Fruit fly (Drosophila melanogaster) whole organism, embryonic: ENCODE results near the gene CG33552.
A peak's percentile ranks its signal among the peaks of the same experiment; 100 is the strongest.

Experiments
- ATbp ChIP-seq: fragments of 200-800 bp; sonication (Bioruptor generic); optimal IDR thresholded peaks from 2 replicates; lab custom pipeline; 2017; ENCODE audit warnings: missing biosample characterization, mild to moderate bottlenecking, missing genetic modification characterization, missing genetic modification reagents
- Awh ChIP-seq: fragments of 200-800 bp; sonication (Bioruptor generic); IDR thresholded peaks from 2 replicates; pipeline ENCODE4, ENCODE4 v1.3.6; 2022; ENCODE audit warnings: missing biosample characterization, missing genetic modification characterization
- CG10274 ChIP-seq: fragments of 200-800 bp; sonication (Bioruptor generic); optimal IDR thresholded peaks from 3 replicates; lab custom pipeline; 2017; ENCODE audit warnings: missing biosample characterization, mild to moderate bottlenecking, missing genetic modification characterization
- CG10431 ChIP-seq: fragments of 200-800 bp; sonication (Bioruptor generic); optimal IDR thresholded peaks from 3 replicates; lab custom pipeline; 2018; ENCODE audit warnings: missing biosample characterization, mild to moderate bottlenecking, missing genetic modification characterization
- CG10565 ChIP-seq: fragments of 200-800 bp; sonication (Bioruptor generic); optimal IDR thresholded peaks from 3 replicates; lab custom pipeline; 2016; ENCODE audit warnings: missing biosample characterization, mild to moderate bottlenecking, missing genetic modification characterization
- CG12391 ChIP-seq: fragments of 200-800 bp; sonication (Bioruptor generic); optimal IDR thresholded peaks from 3 replicates; lab custom pipeline; 2018; ENCODE audit warnings: missing biosample characterization, mild to moderate bottlenecking, missing genetic modification characterization, moderate library complexity
- CG12659 ChIP-seq: fragments of 200-800 bp; sonication (Bioruptor generic); optimal IDR thresholded peaks from 3 replicates; lab custom pipeline; 2017; ENCODE audit warnings: mild to moderate bottlenecking, missing biosample characterization, missing genetic modification reagents, missing genetic modification characterization
- CG12942 ChIP-seq: fragments of 200-800 bp; sonication (Bioruptor generic); optimal IDR thresholded peaks from 3 replicates; lab custom pipeline; 2016; ENCODE audit warnings: missing biosample characterization, missing genetic modification characterization
- CG13775 ChIP-seq: fragments of 200-800 bp; sonication (Bioruptor generic); optimal IDR thresholded peaks from 3 replicates; lab custom pipeline; 2017; ENCODE audit warnings: missing biosample characterization, mild to moderate bottlenecking, missing genetic modification characterization
- CG1529 ChIP-seq: fragments of 200-800 bp; sonication (Bioruptor generic); optimal IDR thresholded peaks from 3 replicates; lab custom pipeline; 2018; ENCODE audit warnings: missing biosample characterization, missing genetic modification characterization
- CG15601 ChIP-seq: fragments of 200-800 bp; sonication (Bioruptor generic); optimal IDR thresholded peaks from 3 replicates; lab custom pipeline; 2019; ENCODE audit warnings: missing biosample characterization, mild to moderate bottlenecking, missing genetic modification characterization, moderate library complexity
- CG2129 ChIP-seq: fragments of 200-800 bp; sonication (Bioruptor generic); IDR thresholded peaks from 2 replicates; pipeline ENCODE4 v1.3.6; 2022; ENCODE audit warnings: missing biosample characterization, missing genetic modification characterization; ENCODE audit not compliant: partially characterized antibody
- CG2199 ChIP-seq: fragments of 200-800 bp; sonication (Bioruptor generic); IDR thresholded peaks from 3 replicates; pipeline ENCODE4 v1.3.6; 2022; ENCODE audit warnings: missing biosample characterization, missing genetic modification characterization
- CG2202 ChIP-seq: fragments of 200-800 bp; sonication (Bioruptor generic); optimal IDR thresholded peaks from 2 replicates; lab custom pipeline; 2018; ENCODE audit warnings: missing biosample characterization, mild to moderate bottlenecking, missing genetic modification characterization
- CG32532 ChIP-seq: fragments of 200-800 bp; sonication (Bioruptor generic); IDR thresholded peaks from 2 replicates; pipeline ENCODE4 v1.3.6; 2022; ENCODE audit warnings: missing biosample characterization, missing genetic modification characterization
- CG33557 ChIP-seq: fragments of 200-800 bp; sonication (Bioruptor generic); optimal IDR thresholded peaks from 2 replicates; lab custom pipeline; 2019; ENCODE audit warnings: missing biosample characterization, mild to moderate bottlenecking, missing genetic modification characterization, moderate library complexity
- D19A ChIP-seq: fragments of 200-800 bp; optimal IDR thresholded peaks from 3 replicates; lab custom pipeline; 2019; ENCODE audit warnings: missing biosample characterization, mild to moderate bottlenecking, missing genetic modification characterization, moderate library complexity
- Deaf1 ChIP-seq: fragments of 200-800 bp; optimal IDR thresholded peaks from 3 replicates; lab custom pipeline; 2019; ENCODE audit warnings: missing biosample characterization, mild to moderate bottlenecking, missing genetic modification characterization, moderate library complexity
- Fer1 ChIP-seq: fragments of 200-800 bp; sonication (Bioruptor generic); optimal IDR thresholded peaks from 2 replicates; lab custom pipeline; 2017; ENCODE audit warnings: missing biosample characterization, mild to moderate bottlenecking, missing genetic modification characterization
- HmgZ ChIP-seq: fragments of 200-800 bp; sonication (Bioruptor generic); optimal IDR thresholded peaks from 2 replicates; lab custom pipeline; 2018; ENCODE audit warnings: missing biosample characterization, mild to moderate bottlenecking, missing genetic modification characterization
- Hr78 ChIP-seq, 2 experiments: fragments of 200-800 bp in 1 of 2; fragments of >200 bp in 1 of 2; sonication (Bioruptor generic) in 1 of 2; optimal IDR thresholded peaks; 2 replicates each; lab custom pipeline; 2017 to 2019; ENCODE audit warnings: missing biosample characterization in 2 of 2, missing genetic modification characterization in 2 of 2, mild to moderate bottlenecking in 1 of 2, moderate library complexity in 1 of 2
- Kr ChIP-seq: fragments of 200-800 bp; sonication (Bioruptor generic); optimal IDR thresholded peaks from 2 replicates; lab custom pipeline; 2017; ENCODE audit warnings: missing biosample characterization, mild to moderate bottlenecking, missing genetic modification characterization
- NC2α ChIP-seq: fragments of 200-800 bp; sonication (Bioruptor generic); optimal IDR thresholded peaks from 2 replicates; lab custom pipeline; 2016; ENCODE audit warnings: missing biosample characterization, missing genetic modification characterization
- PHDP ChIP-seq: fragments of 200-800 bp; sonication (Bioruptor generic); optimal IDR thresholded peaks from 3 replicates; lab custom pipeline; 2018; ENCODE audit warnings: missing biosample characterization, mild to moderate bottlenecking, missing genetic modification characterization, moderate library complexity
- Spps ChIP-seq: fragments of 200-800 bp; sonication (Bioruptor generic); optimal IDR thresholded peaks from 2 replicates; lab custom pipeline; 2018; ENCODE audit warnings: missing biosample characterization, mild to moderate bottlenecking, missing genetic modification characterization
- Xbp1 ChIP-seq: fragments of 200-800 bp; sonication (Bioruptor generic); optimal IDR thresholded peaks from 3 replicates; lab custom pipeline; 2016; ENCODE audit warnings: missing biosample characterization, mild to moderate bottlenecking, missing genetic modification characterization
- abd-A ChIP-seq: fragments of 200-800 bp; sonication (Bioruptor generic); optimal IDR thresholded peaks from 3 replicates; lab custom pipeline; 2019; ENCODE audit warnings: missing biosample characterization, mild to moderate bottlenecking, missing genetic modification characterization, moderate library complexity
- ash1 ChIP-seq: fragments of 200-800 bp; sonication (Bioruptor generic); optimal IDR thresholded peaks from 2 replicates; lab custom pipeline; 2018; ENCODE audit warnings: missing biosample characterization, mild to moderate bottlenecking, missing genetic modification characterization
- chn ChIP-seq: fragments of 200-800 bp; sonication (Bioruptor generic); optimal IDR thresholded peaks from 2 replicates; lab custom pipeline; 2016; ENCODE audit warnings: missing biosample characterization, missing genetic modification characterization
- ci ChIP-seq: fragments of 200-800 bp; sonication (Bioruptor generic); IDR thresholded peaks from 3 replicates; pipeline ENCODE4 v1.3.6; 2022; ENCODE audit warnings: missing biosample characterization, missing genetic modification characterization
- crc ChIP-seq: fragments of 200-800 bp; sonication (Bioruptor generic); optimal IDR thresholded peaks from 2 replicates; lab custom pipeline; 2016; ENCODE audit warnings: missing biosample characterization, missing genetic modification characterization
- da ChIP-seq: fragments of 200-800 bp; sonication (Bioruptor generic); optimal IDR thresholded peaks from 2 replicates; lab custom pipeline; 2016; ENCODE audit warnings: missing biosample characterization, missing genetic modification characterization
- dmrt99B ChIP-seq: fragments of 200-800 bp; sonication (Bioruptor generic); optimal IDR thresholded peaks from 2 replicates; lab custom pipeline; 2018; ENCODE audit warnings: missing biosample characterization, mild to moderate bottlenecking, missing genetic modification characterization, moderate library complexity
- eve ChIP-seq, 2 experiments: fragments of >200 bp; optimal IDR thresholded peaks; 2 replicates each; lab custom pipeline; 2017; ENCODE audit warnings: missing biosample characterization in 2 of 2, missing genetic modification characterization in 2 of 2
- exex ChIP-seq: fragments of 200-800 bp; sonication (Bioruptor generic); optimal IDR thresholded peaks from 4 replicates; lab custom pipeline; 2018; ENCODE audit warnings: missing biosample characterization, mild to moderate bottlenecking, missing genetic modification characterization, moderate library complexity
- gem ChIP-seq: fragments of 200-800 bp; sonication (Bioruptor generic); optimal IDR thresholded peaks from 2 replicates; lab custom pipeline; 2019; ENCODE audit warnings: missing biosample characterization, mild to moderate bottlenecking, missing genetic modification characterization, moderate library complexity
- grn ChIP-seq: fragments of 200-800 bp; sonication (Bioruptor generic); optimal IDR thresholded peaks from 3 replicates; lab custom pipeline; 2017; ENCODE audit warnings: missing biosample characterization, missing genetic modification characterization
- ken ChIP-seq: fragments of 200-800 bp; sonication (Bioruptor generic); IDR thresholded peaks from 3 replicates; pipeline ENCODE4 v1.3.6; 2022; ENCODE audit warnings: missing biosample characterization, missing genetic modification characterization
- nmo ChIP-seq: fragments of 200-800 bp; sonication (Bioruptor generic); optimal IDR thresholded peaks from 2 replicates; lab custom pipeline; 2018; ENCODE audit warnings: missing biosample characterization, mild to moderate bottlenecking, missing genetic modification characterization, moderate library complexity
- oc ChIP-seq: fragments of 200-800 bp; sonication (Bioruptor generic); optimal IDR thresholded peaks from 2 replicates; lab custom pipeline; 2018; ENCODE audit warnings: missing biosample characterization, mild to moderate bottlenecking, missing genetic modification characterization, moderate library complexity
- pfk ChIP-seq: fragments of 200-800 bp; sonication (Bioruptor generic); optimal IDR thresholded peaks from 2 replicates; lab custom pipeline; 2018; ENCODE audit warnings: missing biosample characterization, mild to moderate bottlenecking, missing genetic modification characterization, moderate library complexity
- pros ChIP-seq: fragments of 200-800 bp; sonication (Bioruptor generic); optimal IDR thresholded peaks from 3 replicates; lab custom pipeline; 2019; ENCODE audit warnings: missing biosample characterization, mild to moderate bottlenecking, missing genetic modification characterization, moderate library complexity
- pzg ChIP-seq: fragments of 200-800 bp; sonication (Bioruptor generic); optimal IDR thresholded peaks from 3 replicates; lab custom pipeline; 2018; ENCODE audit warnings: missing biosample characterization, mild to moderate bottlenecking, missing genetic modification characterization, moderate library complexity
- run ChIP-seq: fragments of 200-800 bp; sonication (Bioruptor generic); optimal IDR thresholded peaks from 3 replicates; lab custom pipeline; 2018; ENCODE audit warnings: missing biosample characterization, mild to moderate bottlenecking, missing genetic modification characterization
- salm ChIP-seq: fragments of 200-800 bp; sonication (Bioruptor generic); optimal IDR thresholded peaks from 2 replicates; lab custom pipeline; 2018; ENCODE audit warnings: missing biosample characterization, mild to moderate bottlenecking, missing genetic modification characterization
- sens ChIP-seq: fragments of 200-800 bp; sonication (Bioruptor generic); peaks from one replicate; lab custom pipeline; 2016; ENCODE audit warnings: missing biosample characterization, missing genetic modification characterization
- sr ChIP-seq: fragments of 200-800 bp; sonication (Bioruptor generic); IDR thresholded peaks from 3 replicates; pipeline ENCODE4 v1.3.6; 2022; ENCODE audit warnings: missing biosample characterization, missing genetic modification characterization
- twi ChIP-seq: fragments of 200-800 bp; optimal IDR thresholded peaks from 2 replicates; lab custom pipeline; 2019; ENCODE audit warnings: missing biosample characterization, mild to moderate bottlenecking, missing genetic modification characterization, moderate library complexity
- vnd ChIP-seq: fragments of 200-800 bp; sonication (Bioruptor generic); IDR thresholded peaks from 3 replicates; pipeline ENCODE4 v1.3.6; 2022; ENCODE audit warnings: missing biosample characterization, missing genetic modification characterization; ENCODE audit not compliant: partially characterized antibody
- vvl ChIP-seq: fragments of 200-800 bp; sonication (Bioruptor generic); IDR thresholded peaks from 2 replicates; pipeline ENCODE4 v1.3.6; 2022; ENCODE audit warnings: missing biosample characterization, missing genetic modification characterization

CG33552 gene

DNA sequence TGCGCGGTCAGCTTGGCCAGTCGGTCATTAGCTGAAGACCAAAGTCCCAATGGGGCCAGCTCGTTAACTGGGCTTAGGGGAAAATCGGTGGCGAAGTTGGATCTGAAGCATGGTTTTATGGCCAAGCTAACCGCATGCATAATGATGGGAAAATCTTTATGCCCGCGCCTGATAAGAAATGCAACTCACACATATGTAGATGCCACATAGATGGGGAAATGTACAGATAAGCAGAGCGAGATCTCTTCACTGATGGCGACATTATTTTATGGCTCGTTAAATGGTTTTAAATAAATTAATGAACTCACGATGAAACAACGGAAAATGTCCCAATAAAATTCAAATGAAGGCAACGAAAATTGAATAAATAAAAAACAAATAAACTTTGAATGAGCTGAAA lies 29.6 kb downstream of the CG33552 start:
- TF ChIP-seq grn (GFP tag; lab: Kevin White, UChicago) (peak; percentile 65), oc (tag; lab: Kevin White, UChicago) (peak; percentile 2), crc (no peak), abd-A (tag; lab: Kevin White, UChicago) (peak; percentile 71), CG32532 (GFP tag; lab: Robert Waterston, UW) (no peak), CG10431 (GFP tag; lab: Kevin White, UChicago) (no peak), vvl (GFP tag; lab: Robert Waterston, UW) (peak; percentile 82), sr (GFP tag; lab: Robert Waterston, UW) (no peak), pfk (GFP tag; lab: Kevin White, UChicago) (no peak), vnd (no peak), ci (0 out of 3 replicates have a peak, but pooled peaks have one; percentile 36), ash1 (GFP tag; lab: Kevin White, UChicago) (no peak), CG10274 (no peak), Xbp1 (GFP tag; lab: Kevin White, UChicago) (no peak), Fer1 (GFP tag; lab: Kevin White, UChicago) (no peak), CG2129 (GFP tag; lab: Robert Waterston, UW) (no peak), Hr78 (GFP tag; optimal IDR thresholded peaks at IDR 0.05; lab: Kevin White, UChicago) (peak in 1 of 2 experiments; percentile 44), Awh (GFP tag; lab: Robert Waterston, UW) (peak; percentile 61; the same call in 1 of the 2 replicates), run (tag; lab: Kevin White, UChicago) (peak; percentile 54), CG10565 (GFP tag; lab: Kevin White, UChicago) (no peak), da (GFP tag; lab: Kevin White, UChicago) (no peak), pros (GFP tag; lab: Kevin White, UChicago) (peak; percentile 7), eve (GFP tag; optimal IDR thresholded peaks at IDR 0.05; lab: Kevin White, UChicago) (peak in 1 of 2 experiments; percentile 28), NC2α (no peak), CG13775 (GFP tag; lab: Kevin White, UChicago) (no peak)
- TF ChIP-seq, all 482 proteins: peak for 10

DNA sequence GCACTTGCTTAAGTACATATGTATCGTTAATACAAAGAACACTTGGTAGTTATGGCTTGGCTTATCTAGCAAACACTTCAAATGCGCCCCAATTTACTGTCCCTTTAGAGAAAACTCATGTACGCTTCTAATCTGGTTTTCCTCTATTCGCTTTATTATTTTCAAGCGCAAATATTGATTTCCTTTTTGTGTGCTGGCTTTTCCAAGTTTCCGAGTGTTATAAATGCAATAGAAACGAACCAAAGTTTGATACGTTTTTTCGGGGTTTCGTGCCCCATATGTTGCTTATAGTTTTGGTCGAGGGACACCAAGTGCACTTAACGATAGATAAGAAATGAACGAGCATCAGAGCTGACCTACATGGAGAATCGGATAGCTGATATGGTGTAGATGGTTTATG lies 31.6 kb downstream of the CG33552 start:
- peak in 1 of 2 experiments; percentile 40 for TF ChIP-seq eve (GFP tag; optimal IDR thresholded peaks at IDR 0.05; lab: Kevin White, UChicago)
- no peak for TF ChIP-seq CG12659 (GFP tag; lab: Kevin White, UChicago)
- no peak for TF ChIP-seq nmo (GFP tag; lab: Kevin White, UChicago)
- peak; percentile 75 for TF ChIP-seq CG10431 (GFP tag; lab: Kevin White, UChicago)
- TF ChIP-seq twi: peak; percentile 21
- peak; percentile 21 for TF ChIP-seq ATbp
- TF ChIP-seq sens (GFP tag; lab: Kevin White, UChicago): peak; percentile 70
- TF ChIP-seq CG2199 (GFP tag; lab: Robert Waterston, UW): 0 out of 3 replicates have a peak, but pooled peaks have one; percentile 45
- TF ChIP-seq exex (tag; lab: Kevin White, UChicago): peak; percentile 17
- peak; percentile 41 for TF ChIP-seq salm (tag; lab: Kevin White, UChicago)
- no peak for TF ChIP-seq CG12942 (GFP tag; lab: Kevin White, UChicago)
- peak; percentile 29 for TF ChIP-seq Deaf1 (tag; lab: Kevin White, UChicago)
- no peak for TF ChIP-seq chn (GFP tag; lab: Kevin White, UChicago)
- TF ChIP-seq Kr: peak; percentile 3
- TF ChIP-seq D19A (tag; lab: Kevin White, UChicago): no peak
- peak; percentile 18 for TF ChIP-seq gem (tag; lab: Kevin White, UChicago)
- TF ChIP-seq CG12391 (tag; lab: Kevin White, UChicago): no peak
- TF ChIP-seq CG2202 (tag; lab: Kevin White, UChicago): peak; percentile 43
- TF ChIP-seq pzg: no peak
- TF ChIP-seq PHDP (tag; lab: Kevin White, UChicago): peak; percentile 18
- no peak for TF ChIP-seq Spps (tag; lab: Kevin White, UChicago)
- no peak for TF ChIP-seq HmgZ (tag; lab: Kevin White, UChicago)
- 0 out of 3 replicates have a peak, but pooled peaks have one; percentile 7 for TF ChIP-seq ken (GFP tag; lab: Robert Waterston, UW)
- TF ChIP-seq CG1529: peak; percentile 22
- no peak for TF ChIP-seq dmrt99B
- peak; percentile 46 for TF ChIP-seq CG15601 (tag; lab: Kevin White, UChicago)
- TF ChIP-seq CG33557: peak; percentile 63
